Fruit fly (Drosophila melanogaster) whole organism, embryonic: ENCODE data around the gene CG6785.

ENCODE experiments used
- Atf3 ChIP-seq: fragments of 200-800 bp; sonication (Bioruptor generic); optimal IDR thresholded peaks from 3 replicates; lab custom pipeline; 2016; ENCODE audit warnings: missing biosample characterization, missing genetic modification characterization
- BEAF-32 ChIP-seq: fragments of 200-800 bp; sonication (Bioruptor generic); optimal IDR thresholded peaks from 3 replicates; lab custom pipeline; 2017; ENCODE audit warnings: missing biosample characterization, missing genetic modification characterization, mild to moderate bottlenecking, moderate library complexity, missing genetic modification reagents
- CG10462 ChIP-seq: fragments of 200-800 bp; sonication (Bioruptor generic); optimal IDR thresholded peaks from 2 replicates; lab custom pipeline; 2016; ENCODE audit warnings: missing biosample characterization, missing genetic modification characterization
- CG10654 ChIP-seq: fragments of 200-800 bp; sonication (Bioruptor generic); optimal IDR thresholded peaks from 2 replicates; lab custom pipeline; 2016; ENCODE audit warnings: missing biosample characterization, missing genetic modification characterization
- CG11723 ChIP-seq: fragments of 200-800 bp; sonication (Bioruptor generic); optimal IDR thresholded peaks from 2 replicates; lab custom pipeline; 2017; ENCODE audit warnings: missing biosample characterization, mild to moderate bottlenecking, missing genetic modification characterization
- CG12299 ChIP-seq: fragments of 200-800 bp; sonication (Bioruptor generic); optimal IDR thresholded peaks from 2 replicates; lab custom pipeline; 2018; ENCODE audit warnings: missing biosample characterization, mild to moderate bottlenecking, missing genetic modification characterization
- CG13287 ChIP-seq: fragments of 200-800 bp; sonication (Bioruptor generic); IDR thresholded peaks from 2 replicates; pipeline ENCODE4 v1.3.6; 2022; ENCODE audit warnings: missing biosample characterization, missing genetic modification characterization; ENCODE audit not compliant: partially characterized antibody
- CG14667 ChIP-seq: fragments of 200-800 bp; sonication (Bioruptor generic); IDR thresholded peaks from 2 replicates; pipeline ENCODE4 v1.3.6; 2022; ENCODE audit warnings: missing biosample characterization, missing genetic modification characterization
- CG17568 ChIP-seq: fragments of 200-800 bp; sonication (Bioruptor generic); optimal IDR thresholded peaks from 2 replicates; lab custom pipeline; 2018; ENCODE audit warnings: missing biosample characterization, mild to moderate bottlenecking, missing genetic modification characterization, moderate library complexity
- CG18262 ChIP-seq: fragments of 200-800 bp; optimal IDR thresholded peaks from 3 replicates; lab custom pipeline; 2019; ENCODE audit warnings: missing biosample characterization, mild to moderate bottlenecking, missing genetic modification characterization, moderate library complexity
- CG18476 ChIP-seq: fragments of 200-800 bp; sonication (Bioruptor generic); optimal IDR thresholded peaks from 2 replicates; lab custom pipeline; 2016; ENCODE audit warnings: missing biosample characterization, mild to moderate bottlenecking, missing genetic modification characterization
- CG18599 ChIP-seq: fragments of 200-800 bp; sonication (Bioruptor generic); optimal IDR thresholded peaks from 3 replicates; lab custom pipeline; 2017; ENCODE audit warnings: missing biosample characterization, missing genetic modification characterization, mild to moderate bottlenecking, moderate library complexity, missing genetic modification reagents
- CG2678 ChIP-seq: fragments of 200-800 bp; sonication (Bioruptor generic); optimal IDR thresholded peaks from 3 replicates; lab custom pipeline; 2019; ENCODE audit warnings: missing biosample characterization, mild to moderate bottlenecking, missing genetic modification characterization, moderate library complexity
- CG2712 ChIP-seq: fragments of 200-800 bp; optimal IDR thresholded peaks from 3 replicates; lab custom pipeline; 2019; ENCODE audit warnings: missing biosample characterization, mild to moderate bottlenecking, missing genetic modification characterization, moderate library complexity
- CG31224 ChIP-seq: fragments of 200-800 bp; sonication (Bioruptor generic); IDR thresholded peaks from 2 replicates; pipeline ENCODE4 v1.3.6; 2022; ENCODE audit warnings: missing biosample characterization, missing genetic modification characterization
- CG32772 ChIP-seq: fragments of 200-800 bp; sonication (Bioruptor generic); IDR thresholded peaks from 2 replicates; pipeline ENCODE4 v1.3.6; 2022; ENCODE audit warnings: missing biosample characterization, missing genetic modification characterization
- CG6683 ChIP-seq: fragments of 200-800 bp; sonication (Bioruptor generic); optimal IDR thresholded peaks from 2 replicates; lab custom pipeline; 2017; ENCODE audit warnings: missing biosample characterization, mild to moderate bottlenecking, missing genetic modification characterization, missing genetic modification reagents
- CG7928 ChIP-seq: fragments of 200-800 bp; sonication (Bioruptor generic); optimal IDR thresholded peaks from 2 replicates; lab custom pipeline; 2017; ENCODE audit warnings: missing biosample characterization, mild to moderate bottlenecking, missing genetic modification characterization
- CG9876 ChIP-seq: fragments of 200-800 bp; sonication (Bioruptor generic); optimal IDR thresholded peaks from 2 replicates; lab custom pipeline; 2016; ENCODE audit warnings: missing biosample characterization, missing genetic modification characterization
- Chrac-16 ChIP-seq: fragments of 200-800 bp; sonication (Bioruptor generic); optimal IDR thresholded peaks from 3 replicates; lab custom pipeline; 2016; ENCODE audit warnings: missing biosample characterization, missing genetic modification characterization
- CkIIα-i1 ChIP-seq: fragments of 200-800 bp; sonication (Bioruptor generic); IDR thresholded peaks from 2 replicates; pipeline ENCODE4 v1.3.6; 2022; ENCODE audit warnings: missing biosample characterization, missing genetic modification characterization
- HLHmδ ChIP-seq: fragments of 200-800 bp; sonication (Bioruptor generic); optimal IDR thresholded peaks from 2 replicates; lab custom pipeline; 2018; ENCODE audit warnings: missing biosample characterization, mild to moderate bottlenecking, missing genetic modification characterization, moderate library complexity
- Hr51 ChIP-seq, 2 experiments: fragments of 200-800 bp; sonication (Bioruptor generic); optimal IDR thresholded peaks; 2 replicates in 1 of 2; 3 replicates in 1 of 2; lab custom pipeline; 2016 to 2018; ENCODE audit warnings: missing biosample characterization in 2 of 2, missing genetic modification characterization in 2 of 2, mild to moderate bottlenecking in 1 of 2, moderate library complexity in 1 of 2
- Mes4 ChIP-seq: fragments of 200-800 bp; sonication (Bioruptor generic); optimal IDR thresholded peaks from 2 replicates; lab custom pipeline; 2016; ENCODE audit warnings: missing biosample characterization, missing genetic modification characterization
- Neu2 ChIP-seq: fragments of 200-800 bp; sonication (Bioruptor generic); optimal IDR thresholded peaks from 3 replicates; lab custom pipeline; 2016; ENCODE audit warnings: missing biosample characterization, missing genetic modification characterization, borderline replicate concordance
- Nf-YA ChIP-seq: fragments of 200-800 bp; sonication (Bioruptor generic); IDR thresholded peaks from 2 replicates; pipeline ENCODE4 v1.3.6; 2022; ENCODE audit warnings: missing biosample characterization, missing genetic modification characterization
- Opbp ChIP-seq: fragments of 200-800 bp; sonication (Bioruptor generic); IDR thresholded peaks from 3 replicates; pipeline ENCODE4 v1.3.6; 2022; ENCODE audit warnings: missing biosample characterization, missing genetic modification characterization; ENCODE audit not compliant: partially characterized antibody
- PHDP ChIP-seq: fragments of 200-800 bp; sonication (Bioruptor generic); optimal IDR thresholded peaks from 3 replicates; lab custom pipeline; 2018; ENCODE audit warnings: missing biosample characterization, mild to moderate bottlenecking, missing genetic modification characterization, moderate library complexity
- Ptx1 ChIP-seq: fragments of 200-800 bp; sonication (Bioruptor generic); IDR thresholded peaks from 2 replicates; pipeline ENCODE4 v1.3.6; 2022; ENCODE audit warnings: missing biosample characterization, missing genetic modification characterization
- Rfx ChIP-seq: fragments of 200-800 bp; sonication (Bioruptor generic); IDR thresholded peaks from 2 replicates; pipeline ENCODE4 v1.3.6; 2022; ENCODE audit warnings: missing biosample characterization, missing genetic modification characterization
- TFAM ChIP-seq: fragments of 200-800 bp; sonication (Bioruptor generic); optimal IDR thresholded peaks from 2 replicates; lab custom pipeline; 2017; ENCODE audit warnings: missing biosample characterization, missing genetic modification characterization, inconsistent platforms
- ara ChIP-seq: fragments of 200-800 bp; sonication (Bioruptor generic); IDR thresholded peaks from 2 replicates; pipeline ENCODE4 v1.3.6; 2022; ENCODE audit warnings: missing biosample characterization, missing genetic modification characterization
- bab2 ChIP-seq: fragments of 200-800 bp; sonication (Bioruptor generic); optimal IDR thresholded peaks from 2 replicates; lab custom pipeline; 2016; ENCODE audit warnings: missing biosample characterization, missing genetic modification characterization
- bigmax ChIP-seq: fragments of 200-800 bp; sonication (Bioruptor generic); optimal IDR thresholded peaks from 2 replicates; lab custom pipeline; 2018; ENCODE audit warnings: missing biosample characterization, mild to moderate bottlenecking, missing genetic modification characterization
- crol ChIP-seq: fragments of 200-800 bp; sonication (Bioruptor generic); IDR thresholded peaks from 2 replicates; pipeline ENCODE4 v1.3.6; 2022; ENCODE audit warnings: missing biosample characterization, missing genetic modification characterization
- dati ChIP-seq: fragments of 200-800 bp; sonication (Bioruptor generic); IDR thresholded peaks from 2 replicates; pipeline ENCODE4 v1.3.6; 2022; ENCODE audit warnings: missing biosample characterization, missing genetic modification characterization
- dimm ChIP-seq: fragments of 200-800 bp; sonication (Bioruptor generic); IDR thresholded peaks from 2 replicates; pipeline ENCODE4 v1.3.6; 2022; ENCODE audit warnings: missing biosample characterization, missing genetic modification characterization
- kni ChIP-seq: fragments of 200-800 bp; sonication (Bioruptor generic); optimal IDR thresholded peaks from 3 replicates; lab custom pipeline; 2017; ENCODE audit warnings: mild to moderate bottlenecking, missing biosample characterization, missing genetic modification reagents, missing genetic modification characterization
- nmo ChIP-seq: fragments of 200-800 bp; sonication (Bioruptor generic); optimal IDR thresholded peaks from 2 replicates; lab custom pipeline; 2018; ENCODE audit warnings: missing biosample characterization, mild to moderate bottlenecking, missing genetic modification characterization, moderate library complexity
- pan ChIP-seq, 4 experiments: fragments of >200 bp in 3 of 4; fragments of 200-800 bp in 1 of 4; sonication (Bioruptor generic) in 1 of 4; optimal IDR thresholded peaks in 3 of 4; IDR thresholded peaks in 1 of 4; 2 replicates each; pipeline versions ENCODE4 v1.3.6 to Lab custom; 2017 to 2022; ENCODE audit warnings: missing biosample characterization in 2 of 4, missing genetic modification characterization in 2 of 4, mixed read lengths in 1 of 4
- pb ChIP-seq: fragments of 200-800 bp; sonication (Bioruptor generic); optimal IDR thresholded peaks from 3 replicates; lab custom pipeline; 2016; ENCODE audit warnings: missing biosample characterization, missing genetic modification characterization
- pita ChIP-seq: fragments of 200-800 bp; sonication (Bioruptor generic); optimal IDR thresholded peaks from 2 replicates; lab custom pipeline; 2017; ENCODE audit warnings: missing biosample characterization, mild to moderate bottlenecking, missing genetic modification characterization
- psq ChIP-seq: fragments of 200-800 bp; sonication (Bioruptor generic); optimal IDR thresholded peaks from 2 replicates; lab custom pipeline; 2017; ENCODE audit warnings: missing biosample characterization, missing genetic modification characterization
- pzg ChIP-seq: fragments of 200-800 bp; sonication (Bioruptor generic); optimal IDR thresholded peaks from 3 replicates; lab custom pipeline; 2018; ENCODE audit warnings: missing biosample characterization, mild to moderate bottlenecking, missing genetic modification characterization, moderate library complexity
- sens ChIP-seq: fragments of 200-800 bp; sonication (Bioruptor generic); peaks from one replicate; lab custom pipeline; 2016; ENCODE audit warnings: missing biosample characterization, missing genetic modification characterization
- sens-2 ChIP-seq: fragments of 200-800 bp; sonication (Bioruptor generic); IDR thresholded peaks from 2 replicates; pipeline ENCODE4 v1.3.6; 2022; ENCODE audit warnings: missing biosample characterization, missing genetic modification characterization
- tin ChIP-seq: fragments of 200-800 bp; sonication (Bioruptor generic); optimal IDR thresholded peaks from 3 replicates; lab custom pipeline; 2016; ENCODE audit warnings: missing biosample characterization, missing genetic modification characterization
- zen ChIP-seq: fragments of 200-800 bp; sonication (Bioruptor generic); optimal IDR thresholded peaks from 3 replicates; lab custom pipeline; 2018; ENCODE audit warnings: missing biosample characterization, mild to moderate bottlenecking, missing genetic modification characterization, moderate library complexity

Gene CG6785

dm6 chr2L:12011682-12012655 lies 33.0 kb downstream of the CG6785 start (continued):
- TF ChIP-seq Hr51 (GFP tag; optimal IDR thresholded peaks at IDR 0.05; lab: Kevin White, UChicago) (peak; percentile 72 to 77), CG13287 (GFP tag; lab: Robert Waterston, UW) (no peak), crol (GFP tag; lab: Robert Waterston, UW) (no peak), kni (GFP tag; lab: Kevin White, UChicago) (peak; percentile 99), Opbp (no peak), CG14667 (no peak), CG18599 (GFP tag; lab: Kevin White, UChicago) (peak; percentile 94), CG18476 (GFP tag; lab: Kevin White, UChicago) (no peak), dimm (GFP tag; lab: Robert Waterston, UW) (no peak), BEAF-32 (GFP tag; lab: Kevin White, UChicago) (peak; percentile 29), CG2712 (tag; lab: Kevin White, UChicago) (peak; percentile 80), CG6683 (GFP tag; lab: Kevin White, UChicago) (peak; percentile 45), CG2678 (tag; lab: Kevin White, UChicago) (peak; percentile 71), CG10462 (GFP tag; lab: Kevin White, UChicago) (no peak), sens-2 (GFP tag; lab: Robert Waterston, UW) (no peak), Atf3 (peak; percentile 2), ara (no peak), Ptx1 (GFP tag; lab: Robert Waterston, UW) (no peak), Nf-YA (GFP tag; lab: Robert Waterston, UW) (no peak), CG11723 (GFP tag; lab: Kevin White, UChicago) (peak; percentile 60), CG31224 (GFP tag; lab: Robert Waterston, UW) (no peak), CG32772 (GFP tag; lab: Robert Waterston, UW) (no peak), pan (optimal IDR thresholded peaks at IDR 0.05; lab: Kevin White, UChicago) (no peak), pan (GFP tag; optimal IDR thresholded peaks at IDR 0.05 in 1 of 2, IDR thresholded peaks at IDR 0.05 in 1 of 2) (no peak), TFAM (no peak), bab2 (GFP tag; lab: Kevin White, UChicago) (peak; percentile 62), dati (GFP tag; lab: Robert Waterston, UW) (no peak), CG12299 (tag; lab: Kevin White, UChicago) (peak; percentile 40), Chrac-16 (peak; percentile 64), HLHmδ (GFP tag; lab: Kevin White, UChicago) (peak; percentile 89), Mes4 (GFP tag; lab: Kevin White, UChicago) (peak; percentile 54), pzg (GFP tag; lab: Kevin White, UChicago) (peak; percentile 67), psq (no peak), CG18262 (tag; lab: Kevin White, UChicago) (peak; percentile 36), pita (GFP tag; lab: Kevin White, UChicago) (no peak), pb (GFP tag; lab: Kevin White, UChicago) (peak; percentile 78), CG17568 (peak; percentile 45), CG7928 (GFP tag; lab: Kevin White, UChicago) (no peak), bigmax (GFP tag; lab: Kevin White, UChicago) (peak; percentile 56), sens (GFP tag; lab: Kevin White, UChicago) (peak; percentile 97), Rfx (GFP tag; lab: Robert Waterston, UW) (no peak), CkIIα-i1 (GFP tag; lab: Robert Waterston, UW) (no peak), zen (tag; lab: Kevin White, UChicago) (peak; percentile 31), nmo (GFP tag; lab: Kevin White, UChicago) (peak; percentile 86), Neu2 (peak; percentile 13), CG10654 (GFP tag; lab: Kevin White, UChicago) (peak; percentile 60), tin (peak; percentile 76), PHDP (tag; lab: Kevin White, UChicago) (peak; percentile 50), CG9876 (GFP tag; lab: Kevin White, UChicago) (no peak)
